Worm (Caenorhabditis elegans) whole organism, L2 larva: ENCODE results near the gene E01G4.3.

ENCODE experiments used
- ZK546.5 ChIP-seq: sonication (generic microtip); optimal IDR thresholded peaks from 2 replicates; lab custom pipeline; 2017; ENCODE audit warnings: missing biosample characterization, missing genetic modification characterization
- alr-1 ChIP-seq: fragments of 150-350 bp; optimal IDR thresholded peaks from 2 replicates; lab custom pipeline; 2014; ENCODE audit warnings: missing biosample characterization, missing genetic modification characterization
- ama-1 ChIP-seq: fragments of 150-350 bp; optimal IDR thresholded peaks from 2 replicates; lab custom pipeline; 2018; ENCODE audit warnings: inconsistent platforms
- egl-27 ChIP-seq: sonication (generic microtip); optimal IDR thresholded peaks from 3 replicates; lab custom pipeline; 2017; ENCODE audit warnings: missing biosample characterization, missing genetic modification reagents, missing genetic modification characterization
- elt-1 ChIP-seq: fragments of 150-350 bp; optimal IDR thresholded peaks from 2 replicates; lab custom pipeline; 2014; ENCODE audit warnings: missing biosample characterization, missing genetic modification characterization
- mab-5 ChIP-seq: fragments of 150-350 bp; optimal IDR thresholded peaks from 2 replicates; lab custom pipeline; 2014; ENCODE audit warnings: missing biosample characterization, missing genetic modification characterization
- nhr-11 ChIP-seq: fragments of 150-350 bp; optimal IDR thresholded peaks from 2 replicates; lab custom pipeline; 2014; ENCODE audit warnings: missing biosample characterization, missing genetic modification characterization
- nhr-237 ChIP-seq: fragments of 150-350 bp; optimal IDR thresholded peaks from 2 replicates; lab custom pipeline; 2014; ENCODE audit warnings: missing biosample characterization, missing genetic modification characterization
- nhr-25 ChIP-seq: fragments of 150-350 bp; sonication (generic microtip); optimal IDR thresholded peaks from 3 replicates; lab custom pipeline; 2014; ENCODE audit warnings: missing biosample characterization, missing genetic modification characterization
- skn-1 ChIP-seq: sonication (generic microtip); optimal IDR thresholded peaks from 2 replicates; lab custom pipeline; 2017; ENCODE audit warnings: missing biosample characterization, missing genetic modification characterization
- unc-55 ChIP-seq: fragments of 150-350 bp; sonication (generic microtip); optimal IDR thresholded peaks from 3 replicates; lab custom pipeline; 2014; ENCODE audit warnings: missing biosample characterization, missing genetic modification reagents, missing genetic modification characterization
- unc-62 ChIP-seq: fragments of 150-350 bp; optimal IDR thresholded peaks from 2 replicates; lab custom pipeline; 2014; ENCODE audit warnings: missing biosample characterization, missing genetic modification reagents, missing genetic modification characterization

ce11 chrII:13414554-13415057, 54.8 kb downstream of the E01G4.3 start, which contains the start of gene Y48E1C.1:
- no peak for TF ChIP-seq elt-1
- TF ChIP-seq mab-5: no peak
- TF ChIP-seq unc-62 (GFP tag; lab: Kevin White, UChicago): no peak
- TF ChIP-seq egl-27 (tag; lab: Kevin White, UChicago): no peak
- TF ChIP-seq ZK546.5: no peak
- TF ChIP-seq nhr-25: no peak
- no peak for TF ChIP-seq unc-55
- no peak for TF ChIP-seq nhr-11 (tag; lab: Kevin White, UChicago)
- TF ChIP-seq alr-1: no peak
- TF ChIP-seq skn-1 (tag; lab: Kevin White, UChicago): no peak
- no peak for TF ChIP-seq ama-1 (lab: Kevin White, UChicago)
- no peak for TF ChIP-seq nhr-237 (tag; lab: Kevin White, UChicago)
